Worm (Caenorhabditis elegans): ENCODE measurements around the gene C25A8.2.

Gene C25A8.2

DNA sequence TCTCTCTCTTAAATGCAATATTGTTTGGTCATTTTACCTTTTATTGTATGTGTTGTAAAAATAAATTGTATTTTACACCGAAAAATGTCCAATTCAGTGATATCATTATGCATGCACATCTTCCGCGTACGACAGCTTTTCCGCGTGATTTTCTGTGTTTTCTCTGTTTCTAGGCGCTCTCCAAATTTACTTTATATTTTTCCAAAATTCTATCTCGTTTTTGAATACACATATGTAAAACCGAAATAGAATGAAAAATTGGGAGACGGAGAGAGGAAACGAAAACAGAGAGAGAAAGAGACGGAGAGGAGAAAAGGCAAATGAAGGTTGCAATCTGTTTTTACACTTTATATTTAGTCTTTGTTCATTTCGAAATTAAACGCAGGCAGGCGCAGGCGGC is 6.9 kb downstream of the C25A8.2 start (continued):
- no peak for TF ChIP-seq nhr-84 (tag; optimal IDR thresholded peaks at IDR 0.05)
- no peak for TF ChIP-seq unc-30 (tag; optimal IDR thresholded peaks at IDR 0.05)
- no peak for TF ChIP-seq egl-13 (tag; optimal IDR thresholded peaks at IDR 0.05)
- TF ChIP-seq nhr-90 (tag; optimal IDR thresholded peaks at IDR 0.05; ENCODE audit: poor library complexity) = no peak
- TF ChIP-seq nhr-28 (tag; optimal IDR thresholded peaks at IDR 0.05) = no peak
- peak; percentile 30 for TF ChIP-seq elt-2 (tag; optimal IDR thresholded peaks at IDR 0.05)
- peak in 1 of 2 experiments; percentile 32 for TF ChIP-seq mdl-1 (tag; optimal IDR thresholded peaks at IDR 0.05)
- TF ChIP-seq nhr-12 (tag; optimal IDR thresholded peaks at IDR 0.05) = no peak
- TF ChIP-seq alr-1 (tag; optimal IDR thresholded peaks at IDR 0.05; ENCODE audit: borderline replicate concordance) = no peak
- TF ChIP-seq nhr-20 (tag; optimal IDR thresholded peaks at IDR 0.05) = peak; percentile 42
- TF ChIP-seq snu-23 (GFP tag; optimal IDR thresholded peaks at IDR 0.05) = peak; percentile 60
- peak; percentile 19 to 34 (median 20) for TF ChIP-seq dpl-1 (GFP tag; optimal IDR thresholded peaks at IDR 0.05)
- TF ChIP-seq pqm-1 (tag; optimal IDR thresholded peaks at IDR 0.05) = no peak
- TF ChIP-seq fkh-8 (tag; optimal IDR thresholded peaks at IDR 0.05) = peak; percentile 62
- TF ChIP-seq Y116A8C.19 (tag; optimal IDR thresholded peaks at IDR 0.05; ENCODE audit: borderline replicate concordance) = no peak
- no peak for TF ChIP-seq ama-1 (optimal IDR thresholded peaks at IDR 0.05)
- TF ChIP-seq aha-1 (tag; optimal IDR thresholded peaks at IDR 0.05) = no peak
- TF ChIP-seq lin-13 (GFP tag; optimal IDR thresholded peaks at IDR 0.05) = peak; percentile 40
- no peak for TF ChIP-seq sox-4 (tag; optimal IDR thresholded peaks at IDR 0.05)
- TF ChIP-seq lin-15B (tag; optimal IDR thresholded peaks at IDR 0.05) = no peak
- TF ChIP-seq lin-39 (tag; optimal IDR thresholded peaks at IDR 0.05) = no peak
- TF ChIP-seq sptf-1 (tag; optimal IDR thresholded peaks at IDR 0.05) = no peak
- peak; percentile 52 to 55 for TF ChIP-seq efl-1 (optimal IDR thresholded peaks at IDR 0.05)
- peak; percentile 13 to 75 for TF ChIP-seq efl-1 (GFP tag; optimal IDR thresholded peaks at IDR 0.05 in 1 of 2)
- no peak for TF ChIP-seq grh-1 (GFP tag; IDR thresholded peaks at IDR 0.05)
- no peak for TF ChIP-seq egl-27 (tag; optimal IDR thresholded peaks at IDR 0.05)
- peak; percentile 40 for TF ChIP-seq tbx-2 (tag; optimal IDR thresholded peaks at IDR 0.05)
- TF ChIP-seq snpc-4 (tag; optimal IDR thresholded peaks at IDR 0.05) = peak; percentile 12
- TF ChIP-seq nhr-85 (tag) = peak; percentile 83
- peak; percentile 86 for TF ChIP-seq lin-14 (GFP tag; optimal IDR thresholded peaks at IDR 0.05)
- TF ChIP-seq lsy-2 (tag; optimal IDR thresholded peaks at IDR 0.05) = peak; percentile 41 to 62
- peak; percentile 25; the same call in 1 of the 2 replicates for TF ChIP-seq isw-1 (GFP tag; IDR thresholded peaks at IDR 0.05)
- TF ChIP-seq unc-62 (GFP tag; optimal IDR thresholded peaks at IDR 0.05) = no peak
- no peak for TF ChIP-seq fkh-10 (GFP tag; optimal IDR thresholded peaks at IDR 0.05)
- TF ChIP-seq nhr-77 (tag; optimal IDR thresholded peaks at IDR 0.05) = no peak
- TF ChIP-seq ces-1 (GFP tag; optimal IDR thresholded peaks at IDR 0.05) = no peak
- TF ChIP-seq ceh-63 (GFP tag; optimal IDR thresholded peaks at IDR 0.05) = no peak
- no peak for TF ChIP-seq ztf-11 (tag; optimal IDR thresholded peaks at IDR 0.05)
- no peak for TF ChIP-seq lir-3 (tag; optimal IDR thresholded peaks at IDR 0.05; ENCODE audit: poor library complexity)
- no peak for TF ChIP-seq pag-3 (tag; optimal IDR thresholded peaks at IDR 0.05; ENCODE audit: borderline replicate concordance, insufficient read depth)
- no peak for TF ChIP-seq fkh-4 (tag; optimal IDR thresholded peaks at IDR 0.05; ENCODE audit: borderline replicate concordance)
- TF ChIP-seq mab-9 (GFP tag; IDR thresholded peaks at IDR 0.05) = no peak
- TF ChIP-seq efl-3 (GFP tag; optimal IDR thresholded peaks at IDR 0.05) = no peak
- peak; percentile 10 for TF ChIP-seq ztf-4 (tag; optimal IDR thresholded peaks at IDR 0.05)
- peak in 1 of 6 experiments; percentile 44 for TF ChIP-seq elt-3 (tag; optimal IDR thresholded peaks at IDR 0.05)
- no peak for TF ChIP-seq nhr-11 (tag; optimal IDR thresholded peaks at IDR 0.05)
- no peak for TF ChIP-seq zip-4 (GFP tag; optimal IDR thresholded peaks at IDR 0.05)
- TF ChIP-seq ceh-82 (tag; optimal IDR thresholded peaks at IDR 0.05) = peak in 1 of 3 experiments; percentile 29
- no peak for TF ChIP-seq fos-1 (tag; optimal IDR thresholded peaks at IDR 0.05)
- peak; percentile 49 for TF ChIP-seq jun-1 (tag; optimal IDR thresholded peaks at IDR 0.05)
- no peak for TF ChIP-seq nhr-237 (tag; optimal IDR thresholded peaks at IDR 0.05)
- no peak for TF ChIP-seq unc-130 (tag; optimal IDR thresholded peaks at IDR 0.05)
- peak; percentile 44 for TF ChIP-seq irx-1 (tag; optimal IDR thresholded peaks at IDR 0.05)
